Fruit fly (Drosophila melanogaster) whole organism, embryonic: Measurements from ENCODE around the gene CG43165.

ENCODE experiments used
- Antp ChIP-seq: fragments of 200-800 bp; sonication (Bioruptor generic); optimal IDR thresholded peaks from 3 replicates; lab custom pipeline; 2016; ENCODE audit warnings: missing biosample characterization, missing genetic modification characterization
- Awh ChIP-seq: fragments of 200-800 bp; sonication (Bioruptor generic); IDR thresholded peaks from 2 replicates; pipeline ENCODE4, ENCODE4 v1.3.6; 2022; ENCODE audit warnings: missing biosample characterization, missing genetic modification characterization
- Bdp1 ChIP-seq: fragments of 200-800 bp; sonication (Bioruptor generic); optimal IDR thresholded peaks from 3 replicates; lab custom pipeline; 2016; ENCODE audit warnings: missing biosample characterization, missing genetic modification characterization
- CG12744 ChIP-seq: fragments of 200-800 bp; sonication (Bioruptor generic); optimal IDR thresholded peaks from 2 replicates; lab custom pipeline; 2016; ENCODE audit warnings: missing biosample characterization, missing genetic modification characterization
- CG14710 ChIP-seq: fragments of 200-800 bp; sonication (Bioruptor generic); optimal IDR thresholded peaks from 3 replicates; lab custom pipeline; 2019; ENCODE audit warnings: missing biosample characterization, mild to moderate bottlenecking, missing genetic modification characterization, moderate library complexity
- CG1529 ChIP-seq: fragments of 200-800 bp; sonication (Bioruptor generic); optimal IDR thresholded peaks from 3 replicates; lab custom pipeline; 2018; ENCODE audit warnings: missing biosample characterization, missing genetic modification characterization
- CG15696 ChIP-seq: fragments of 200-800 bp; sonication (Bioruptor generic); optimal IDR thresholded peaks from 2 replicates; lab custom pipeline; 2019; ENCODE audit warnings: missing biosample characterization, mild to moderate bottlenecking, missing genetic modification characterization, moderate library complexity
- CG1603 ChIP-seq: fragments of 200-800 bp; sonication (Bioruptor generic); optimal IDR thresholded peaks from 2 replicates; lab custom pipeline; 2019; ENCODE audit warnings: missing biosample characterization, mild to moderate bottlenecking, missing genetic modification characterization, moderate library complexity
- CG17186 ChIP-seq: fragments of 200-800 bp; sonication (Bioruptor generic); optimal IDR thresholded peaks from 3 replicates; lab custom pipeline; 2017; ENCODE audit warnings: missing biosample characterization, missing genetic modification reagents, missing genetic modification characterization
- CG17802 ChIP-seq: fragments of 200-800 bp; sonication (Bioruptor generic); optimal IDR thresholded peaks from 2 replicates; lab custom pipeline; 2018; ENCODE audit warnings: missing biosample characterization, mild to moderate bottlenecking, missing genetic modification characterization, moderate library complexity
- CG17829 ChIP-seq: fragments of 200-800 bp; optimal IDR thresholded peaks from 2 replicates; lab custom pipeline; 2019; ENCODE audit warnings: missing biosample characterization, mild to moderate bottlenecking, missing genetic modification characterization, moderate library complexity
- CG18262 ChIP-seq: fragments of 200-800 bp; optimal IDR thresholded peaks from 3 replicates; lab custom pipeline; 2019; ENCODE audit warnings: missing biosample characterization, mild to moderate bottlenecking, missing genetic modification characterization, moderate library complexity
- CG2199 ChIP-seq: fragments of 200-800 bp; sonication (Bioruptor generic); IDR thresholded peaks from 3 replicates; pipeline ENCODE4 v1.3.6; 2022; ENCODE audit warnings: missing biosample characterization, missing genetic modification characterization
- CG30403 ChIP-seq: fragments of 200-800 bp; sonication (Bioruptor generic); optimal IDR thresholded peaks from 3 replicates; lab custom pipeline; 2016; ENCODE audit warnings: missing biosample characterization, missing genetic modification characterization
- CG3163 ChIP-seq: fragments of 200-800 bp; sonication (Bioruptor generic); optimal IDR thresholded peaks from 3 replicates; lab custom pipeline; 2016; ENCODE audit warnings: missing biosample characterization, missing genetic modification characterization
- CG3847 ChIP-seq: fragments of 200-800 bp; sonication (Bioruptor generic); IDR thresholded peaks from 2 replicates; pipeline ENCODE4 v1.3.6; 2022; ENCODE audit warnings: missing biosample characterization, missing genetic modification characterization
- CG4424 ChIP-seq: fragments of 200-800 bp; sonication (Bioruptor generic); optimal IDR thresholded peaks from 3 replicates; lab custom pipeline; 2016; ENCODE audit warnings: missing biosample characterization, missing genetic modification characterization
- CG6254 ChIP-seq: fragments of 200-800 bp; sonication (Bioruptor generic); optimal IDR thresholded peaks from 3 replicates; lab custom pipeline; 2017; ENCODE audit warnings: mild to moderate bottlenecking, missing biosample characterization, missing genetic modification reagents, missing genetic modification characterization
- CG7357 ChIP-seq: fragments of 200-800 bp; sonication (Bioruptor generic); IDR thresholded peaks from 3 replicates; pipeline ENCODE4 v1.3.6; 2022; ENCODE audit warnings: missing biosample characterization, missing genetic modification characterization
- CG7372 ChIP-seq: fragments of 200-800 bp; sonication (Bioruptor generic); IDR thresholded peaks from 2 replicates; pipeline ENCODE4 v1.3.6; 2022; ENCODE audit warnings: missing biosample characterization, missing genetic modification characterization
- CG9817 ChIP-seq: fragments of 200-800 bp; sonication (Bioruptor generic); optimal IDR thresholded peaks from 2 replicates; lab custom pipeline; 2018; ENCODE audit warnings: missing biosample characterization, mild to moderate bottlenecking, missing genetic modification characterization, moderate library complexity
- Chrac-16 ChIP-seq: fragments of 200-800 bp; sonication (Bioruptor generic); optimal IDR thresholded peaks from 3 replicates; lab custom pipeline; 2016; ENCODE audit warnings: missing biosample characterization, missing genetic modification characterization
- D ChIP-seq, 2 experiments: fragments of 200-800 bp in 1 of 2; fragments of >200 bp in 1 of 2; sonication (Bioruptor generic) in 1 of 2; optimal IDR thresholded peaks; 2 replicates in 1 of 2; 3 replicates in 1 of 2; lab custom pipeline; 2017; ENCODE audit warnings: mild to moderate bottlenecking in 1 of 2, missing biosample characterization in 1 of 2, missing genetic modification characterization in 1 of 2, missing genetic modification reagents in 1 of 2
- Dbx ChIP-seq: fragments of 200-800 bp; sonication (Bioruptor generic); IDR thresholded peaks from 3 replicates; pipeline ENCODE4 v1.3.6; 2022; ENCODE audit warnings: missing biosample characterization, missing genetic modification characterization
- E2f1 ChIP-seq: fragments of 200-800 bp; sonication (Bioruptor generic); IDR thresholded peaks from 2 replicates; pipeline ENCODE4 v1.3.6; 2022; ENCODE audit warnings: missing biosample characterization, missing genetic modification characterization
- Ets65A ChIP-seq: fragments of 200-800 bp; sonication (Bioruptor generic); peaks from one replicate; lab custom pipeline; 2016; ENCODE audit warnings: missing biosample characterization, missing genetic modification characterization
- Fer2 ChIP-seq: fragments of 200-800 bp; sonication (Bioruptor generic); optimal IDR thresholded peaks from 2 replicates; lab custom pipeline; 2018; ENCODE audit warnings: missing biosample characterization, mild to moderate bottlenecking, missing genetic modification characterization, moderate library complexity
- HLH3B ChIP-seq: fragments of 200-800 bp; sonication (Bioruptor generic); IDR thresholded peaks from 2 replicates; pipeline ENCODE4 v1.3.6; 2022; ENCODE audit warnings: missing biosample characterization, missing genetic modification characterization
- Mrtf ChIP-seq: fragments of 200-800 bp; sonication (Bioruptor generic); IDR thresholded peaks from 3 replicates; pipeline ENCODE4 v1.3.6; 2022; ENCODE audit warnings: missing biosample characterization, missing genetic modification characterization
- NK7.1 ChIP-seq: fragments of 200-800 bp; sonication (Bioruptor generic); optimal IDR thresholded peaks from 3 replicates; lab custom pipeline; 2016; ENCODE audit warnings: missing biosample characterization, missing genetic modification characterization
- Optix ChIP-seq: fragments of 200-800 bp; sonication (Bioruptor generic); IDR thresholded peaks from 3 replicates; pipeline ENCODE4 v1.3.6; 2022; ENCODE audit warnings: missing biosample characterization, missing genetic modification characterization
- ara ChIP-seq: fragments of 200-800 bp; sonication (Bioruptor generic); IDR thresholded peaks from 2 replicates; pipeline ENCODE4 v1.3.6; 2022; ENCODE audit warnings: missing biosample characterization, missing genetic modification characterization
- ase ChIP-seq: fragments of 200-800 bp; sonication (Bioruptor generic); IDR thresholded peaks from 3 replicates; pipeline ENCODE4 v1.3.6; 2022; ENCODE audit warnings: missing biosample characterization, missing genetic modification characterization
- bcd ChIP-seq: fragments of 200-800 bp; sonication (Bioruptor generic); optimal IDR thresholded peaks from 2 replicates; lab custom pipeline; 2017; ENCODE audit warnings: missing biosample characterization, mild to moderate bottlenecking, missing genetic modification characterization
- chif ChIP-seq, 2 experiments: fragments of 200-800 bp; sonication (Bioruptor generic); optimal IDR thresholded peaks; 3 replicates each; lab custom pipeline; 2016; ENCODE audit warnings: missing biosample characterization in 2 of 2, missing genetic modification characterization in 2 of 2
- chn ChIP-seq: fragments of 200-800 bp; sonication (Bioruptor generic); optimal IDR thresholded peaks from 2 replicates; lab custom pipeline; 2016; ENCODE audit warnings: missing biosample characterization, missing genetic modification characterization
- croc ChIP-seq: fragments of 200-800 bp; sonication (Bioruptor generic); conservative IDR thresholded peaks from 3 replicates; pipeline ENCODE4 v1.3.6; 2022; ENCODE audit warnings: missing biosample characterization, missing genetic modification characterization
- dmrt11E ChIP-seq: fragments of 200-800 bp; sonication (Bioruptor generic); optimal IDR thresholded peaks from 3 replicates; lab custom pipeline; 2018; ENCODE audit warnings: missing biosample characterization, mild to moderate bottlenecking, missing genetic modification characterization, moderate library complexity
- eve ChIP-seq, 2 experiments: fragments of >200 bp; optimal IDR thresholded peaks; 2 replicates each; lab custom pipeline; 2017; ENCODE audit warnings: missing biosample characterization in 2 of 2, missing genetic modification characterization in 2 of 2
- fd96Cb ChIP-seq: fragments of 200-800 bp; sonication (Bioruptor generic); optimal IDR thresholded peaks from 2 replicates; lab custom pipeline; 2018; ENCODE audit warnings: missing biosample characterization, mild to moderate bottlenecking, missing genetic modification characterization, moderate library complexity
- lilli ChIP-seq: fragments of 200-800 bp; sonication (Bioruptor generic); optimal IDR thresholded peaks from 3 replicates; lab custom pipeline; 2016; ENCODE audit warnings: missing biosample characterization, missing genetic modification characterization
- lola ChIP-seq, 3 experiments: fragments of >200 bp in 2 of 3; fragments of 200-800 bp in 1 of 3; sonication (Bioruptor generic) in 1 of 3; optimal IDR thresholded peaks; 2 replicates each; lab custom pipeline; 2017 to 2019; ENCODE audit warnings: missing biosample characterization in 3 of 3, missing genetic modification characterization in 3 of 3, mild to moderate bottlenecking in 1 of 3, moderate library complexity in 1 of 3
- nmo ChIP-seq: fragments of 200-800 bp; sonication (Bioruptor generic); optimal IDR thresholded peaks from 2 replicates; lab custom pipeline; 2018; ENCODE audit warnings: missing biosample characterization, mild to moderate bottlenecking, missing genetic modification characterization, moderate library complexity
- pum ChIP-seq: fragments of 200-800 bp; sonication (Bioruptor generic); optimal IDR thresholded peaks from 2 replicates; lab custom pipeline; 2016; ENCODE audit warnings: missing biosample characterization, missing genetic modification characterization
- sens ChIP-seq: fragments of 200-800 bp; sonication (Bioruptor generic); peaks from one replicate; lab custom pipeline; 2016; ENCODE audit warnings: missing biosample characterization, missing genetic modification characterization
- sim ChIP-seq: fragments of 200-800 bp; sonication (Bioruptor generic); IDR thresholded peaks from 2 replicates; pipeline ENCODE4 v1.3.6; 2022; ENCODE audit warnings: missing biosample characterization, missing genetic modification characterization
- ssp ChIP-seq: fragments of 200-800 bp; sonication (Bioruptor generic); IDR thresholded peaks from 2 replicates; pipeline ENCODE4 v1.3.6; 2022; ENCODE audit warnings: missing biosample characterization, missing genetic modification characterization
- tin ChIP-seq: fragments of 200-800 bp; sonication (Bioruptor generic); optimal IDR thresholded peaks from 3 replicates; lab custom pipeline; 2016; ENCODE audit warnings: missing biosample characterization, missing genetic modification characterization
- ttk ChIP-seq: fragments of 200-800 bp; sonication (Bioruptor generic); IDR thresholded peaks from 2 replicates; pipeline ENCODE4 v2.1.2; 2022; ENCODE audit warnings: missing biosample characterization, missing genetic modification characterization
- vvl ChIP-seq: fragments of 200-800 bp; sonication (Bioruptor generic); IDR thresholded peaks from 2 replicates; pipeline ENCODE4 v1.3.6; 2022; ENCODE audit warnings: missing biosample characterization, missing genetic modification characterization

Gene CG43165

dm6 chr2L:3675770-3676169, 19.1 kb downstream of the CG43165 start (continued):
- peak in 1 of 3 experiments; percentile 72 for TF ChIP-seq lola (GFP tag; optimal IDR thresholded peaks at IDR 0.05; lab: Kevin White, UChicago)
- TF ChIP-seq bcd (GFP tag; lab: Kevin White, UChicago) = peak; percentile 10
- TF ChIP-seq CG9817 (tag; lab: Kevin White, UChicago) = peak; percentile 4
- no peak for TF ChIP-seq ssp
- TF ChIP-seq Bdp1 (GFP tag; lab: Kevin White, UChicago) = no peak
- peak in 1 of 2 experiments; percentile 18 for TF ChIP-seq eve (GFP tag; optimal IDR thresholded peaks at IDR 0.05; lab: Kevin White, UChicago)
- TF ChIP-seq Dbx (GFP tag; lab: Robert Waterston, UW) = no peak
- 0 out of 2 replicates have a peak, but pooled peaks have one; percentile 28 for TF ChIP-seq Awh
- TF ChIP-seq Ets65A (GFP tag; lab: Kevin White, UChicago) = peak; percentile 77
- TF ChIP-seq fd96Cb (tag; lab: Kevin White, UChicago) = peak; percentile 55
- TF ChIP-seq vvl (GFP tag; lab: Robert Waterston, UW) = 0 out of 2 replicates have a peak, but pooled peaks have one; percentile 19
- no peak for TF ChIP-seq CG3163 (GFP tag; lab: Kevin White, UChicago)
- TF ChIP-seq CG18262 (tag; lab: Kevin White, UChicago) = peak; percentile 53
- TF ChIP-seq ara (GFP tag; lab: Robert Waterston, UW) = peak; percentile 49; the same call in 1 of the 2 replicates
- TF ChIP-seq CG17829 (tag; lab: Kevin White, UChicago) = peak; percentile 52
- peak; percentile 59 for TF ChIP-seq croc (GFP tag; lab: Robert Waterston, UW)
- TF ChIP-seq ttk (GFP tag; lab: Robert Waterston, UW) = 0 out of 2 replicates have a peak, but pooled peaks have one; percentile 20
- no peak for TF ChIP-seq D (optimal IDR thresholded peaks at IDR 0.05; lab: Kevin White, UChicago)
- peak; percentile 40 for TF ChIP-seq D (GFP tag; optimal IDR thresholded peaks at IDR 0.05; lab: Kevin White, UChicago)
- TF ChIP-seq Fer2 = no peak
- peak; percentile 32 for TF ChIP-seq CG6254
- TF ChIP-seq CG2199 (GFP tag; lab: Robert Waterston, UW) = 0 out of 3 replicates have a peak, but pooled peaks have one; percentile 32
- no peak for TF ChIP-seq NK7.1
- peak; percentile 67 for TF ChIP-seq dmrt11E (tag; lab: Kevin White, UChicago)
- TF ChIP-seq E2f1 = peak; percentile 46; the same call in 1 of the 2 replicates
- TF ChIP-seq CG17186 (GFP tag; lab: Kevin White, UChicago) = no peak
- 0 out of 2 replicates have a peak, but pooled peaks have one; percentile 6 for TF ChIP-seq sim
- peak; percentile 41 for TF ChIP-seq CG14710 (tag; lab: Kevin White, UChicago)
- no peak for TF ChIP-seq CG1529
- peak; percentile 12 for TF ChIP-seq chn (GFP tag; lab: Kevin White, UChicago)
- TF ChIP-seq CG7372 = 0 out of 2 replicates have a peak, but pooled peaks have one; percentile 34
- no peak for TF ChIP-seq Optix
- peak; percentile 41 for TF ChIP-seq CG15696 (tag; lab: Kevin White, UChicago)
- no peak for TF ChIP-seq CG12744 (GFP tag; lab: Kevin White, UChicago)
- TF ChIP-seq CG7357 = peak; percentile 37; the same call in 1 of the 3 replicates
- TF ChIP-seq lilli (GFP tag; lab: Kevin White, UChicago) = peak; percentile 9
- peak; percentile 57 for TF ChIP-seq CG1603 (tag; lab: Kevin White, UChicago)
- peak; percentile 20 for TF ChIP-seq Antp (GFP tag; lab: Kevin White, UChicago)
- TF ChIP-seq HLH3B (GFP tag; lab: Robert Waterston, UW) = 0 out of 2 replicates have a peak, but pooled peaks have one; percentile 17
- TF ChIP-seq Chrac-16 (GFP tag; lab: Kevin White, UChicago) = peak; percentile 24
- peak; percentile 31 for TF ChIP-seq tin (GFP tag; lab: Kevin White, UChicago)
- TF ChIP-seq CG3847 = peak; percentile 10; the same call in 1 of the 2 replicates
- peak; percentile 15 for TF ChIP-seq CG17802 (tag; lab: Kevin White, UChicago)
- peak; percentile 44 for TF ChIP-seq nmo (GFP tag; lab: Kevin White, UChicago)
- TF ChIP-seq Mrtf (GFP tag; lab: Robert Waterston, UW) = 0 out of 3 replicates have a peak, but pooled peaks have one; percentile 23
- TF ChIP-seq CG30403 = peak; percentile 10
- TF ChIP-seq sens = peak; percentile 89
- peak; percentile 19 for TF ChIP-seq pum (GFP tag; lab: Kevin White, UChicago)
- peak; percentile 17 for TF ChIP-seq CG4424 (GFP tag; lab: Kevin White, UChicago)
- TF ChIP-seq chif (GFP tag; optimal IDR thresholded peaks at IDR 0.05; lab: Kevin White, UChicago) = peak; percentile 17 to 49
- TF ChIP-seq ase (GFP tag; lab: Robert Waterston, UW) = 0 out of 3 replicates have a peak, but pooled peaks have one; percentile 35
